Fruit fly (Drosophila melanogaster) whole organism, prepupa: ENCODE data around the gene Son.

Experiments used
- Blimp-1 ChIP-seq: fragments of 200-800 bp; sonication (Bioruptor generic); optimal IDR thresholded peaks from 3 replicates; lab custom pipeline; 2017; ENCODE audit warnings: missing biosample characterization, missing genetic modification characterization, mild to moderate bottlenecking, moderate library complexity, missing genetic modification reagents
- CG10669 ChIP-seq: fragments of 200-800 bp; sonication (Bioruptor generic); optimal IDR thresholded peaks from 3 replicates; lab custom pipeline; 2018; ENCODE audit warnings: missing biosample characterization, mild to moderate bottlenecking, missing genetic modification characterization, moderate library complexity
- CG11762 ChIP-seq: fragments of 200-800 bp; sonication (Bioruptor generic); optimal IDR thresholded peaks from 3 replicates; lab custom pipeline; 2016; ENCODE audit warnings: missing biosample characterization, missing genetic modification characterization; ENCODE audit not compliant: insufficient read depth
- CG11902 ChIP-seq: fragments of 200-800 bp; sonication (Bioruptor generic); optimal IDR thresholded peaks from 3 replicates; lab custom pipeline; 2016; ENCODE audit warnings: missing biosample characterization, missing genetic modification characterization
- CG15336 ChIP-seq: fragments of 200-800 bp; sonication (Bioruptor generic); IDR thresholded peaks from 2 replicates; pipeline ENCODE4 v1.3.6; 2022; ENCODE audit warnings: missing biosample characterization, missing genetic modification characterization
- CG1621 ChIP-seq: fragments of 200-800 bp; sonication (Bioruptor generic); optimal IDR thresholded peaks from 3 replicates; lab custom pipeline; 2018; ENCODE audit warnings: missing biosample characterization, mild to moderate bottlenecking, missing genetic modification characterization
- CG16779 ChIP-seq: fragments of 200-800 bp; sonication (Bioruptor generic); optimal IDR thresholded peaks from 3 replicates; lab custom pipeline; 2017; ENCODE audit warnings: missing biosample characterization, mild to moderate bottlenecking, missing genetic modification characterization
- CG3032 ChIP-seq: fragments of 200-800 bp; optimal IDR thresholded peaks from 2 replicates; lab custom pipeline; 2019; ENCODE audit warnings: missing biosample characterization, mild to moderate bottlenecking, missing genetic modification characterization, moderate library complexity
- CG31627 ChIP-seq: fragments of 200-800 bp; sonication (Bioruptor generic); optimal IDR thresholded peaks from 3 replicates; lab custom pipeline; 2016; ENCODE audit warnings: missing biosample characterization, missing genetic modification characterization
- CG3919 ChIP-seq: fragments of 200-800 bp; sonication (Bioruptor generic); optimal IDR thresholded peaks from 3 replicates; lab custom pipeline; 2016; ENCODE audit warnings: missing biosample characterization, missing genetic modification characterization
- CG6163 ChIP-seq: fragments of 200-800 bp; sonication (Bioruptor generic); IDR thresholded peaks from 3 replicates; pipeline ENCODE4 v1.3.6; 2022; ENCODE audit warnings: missing biosample characterization, missing genetic modification characterization
- CG6276 ChIP-seq: fragments of 200-800 bp; sonication (Bioruptor generic); optimal IDR thresholded peaks from 2 replicates; lab custom pipeline; 2017; ENCODE audit warnings: missing biosample characterization, mild to moderate bottlenecking, missing genetic modification characterization
- CG6792 ChIP-seq: fragments of 200-800 bp; sonication (Bioruptor generic); optimal IDR thresholded peaks from 3 replicates; lab custom pipeline; 2016; ENCODE audit warnings: missing biosample characterization, missing genetic modification characterization
- CG6808 ChIP-seq: fragments of 200-800 bp; sonication (Bioruptor generic); optimal IDR thresholded peaks from 3 replicates; lab custom pipeline; 2017; ENCODE audit warnings: missing biosample characterization, missing genetic modification characterization, mild to moderate bottlenecking, moderate library complexity, missing genetic modification reagents
- CG6854 ChIP-seq: fragments of 200-800 bp; sonication (Bioruptor generic); optimal IDR thresholded peaks from 2 replicates; lab custom pipeline; 2017; ENCODE audit warnings: missing biosample characterization, mild to moderate bottlenecking, missing genetic modification characterization
- CG7368 ChIP-seq: fragments of 200-800 bp; sonication (Bioruptor generic); optimal IDR thresholded peaks from 3 replicates; lab custom pipeline; 2016; ENCODE audit warnings: missing biosample characterization, missing genetic modification characterization
- CG8119 ChIP-seq: fragments of 200-800 bp; sonication (Bioruptor generic); IDR thresholded peaks from 3 replicates; pipeline ENCODE4 v1.3.6; 2022; ENCODE audit warnings: missing biosample characterization, missing genetic modification characterization
- CG8319 ChIP-seq: fragments of 200-800 bp; sonication (Bioruptor generic); optimal IDR thresholded peaks from 3 replicates; lab custom pipeline; 2016; ENCODE audit warnings: missing biosample characterization, missing genetic modification characterization
- CG8632 ChIP-seq: fragments of 200-800 bp; sonication (Bioruptor generic); optimal IDR thresholded peaks from 3 replicates; lab custom pipeline; 2016; ENCODE audit warnings: missing biosample characterization, missing genetic modification characterization
- CG9139 ChIP-seq: fragments of 200-800 bp; sonication (Bioruptor generic); optimal IDR thresholded peaks from 3 replicates; lab custom pipeline; 2017; ENCODE audit warnings: missing biosample characterization, mild to moderate bottlenecking, missing genetic modification characterization
- Eip75B ChIP-seq: fragments of 200-800 bp; sonication (Bioruptor generic); optimal IDR thresholded peaks from 3 replicates; lab custom pipeline; 2016; ENCODE audit warnings: missing biosample characterization, missing genetic modification characterization
- Eip78C ChIP-seq: fragments of 200-800 bp; sonication (Bioruptor generic); peaks from one replicate; lab custom pipeline; 2016; ENCODE audit warnings: missing biosample characterization, missing genetic modification characterization
- Eip93F ChIP-seq: fragments of 200-800 bp; sonication (Bioruptor generic); optimal IDR thresholded peaks from 2 replicates; lab custom pipeline; 2016; ENCODE audit warnings: missing biosample characterization, mild to moderate bottlenecking, missing genetic modification characterization
- Ets21C ChIP-seq: fragments of 200-800 bp; sonication (Bioruptor generic); optimal IDR thresholded peaks from 3 replicates; lab custom pipeline; 2016; ENCODE audit warnings: missing biosample characterization, missing genetic modification characterization
- Ets96B ChIP-seq: fragments of 200-800 bp; optimal IDR thresholded peaks from 2 replicates; lab custom pipeline; 2019; ENCODE audit warnings: missing biosample characterization, mild to moderate bottlenecking, missing genetic modification characterization, moderate library complexity
- Gug ChIP-seq: fragments of 200-800 bp; sonication (Bioruptor generic); IDR thresholded peaks from 2 replicates; pipeline ENCODE4 v1.3.6; 2022; ENCODE audit warnings: missing biosample characterization, missing genetic modification characterization
- Hr38 ChIP-seq: sonication (Bioruptor generic); optimal IDR thresholded peaks from 2 replicates; lab custom pipeline; 2016; ENCODE audit warnings: missing biosample characterization, missing genetic modification characterization
- Hr39 ChIP-seq: fragments of 200-800 bp; sonication (Bioruptor generic); optimal IDR thresholded peaks from 2 replicates; lab custom pipeline; 2016; ENCODE audit warnings: missing biosample characterization, missing genetic modification characterization
- Hr4 ChIP-seq: fragments of 200-800 bp; sonication (Bioruptor generic); optimal IDR thresholded peaks from 3 replicates; lab custom pipeline; 2016; ENCODE audit warnings: missing biosample characterization, missing genetic modification characterization
- Lpt ChIP-seq: fragments of 200-800 bp; sonication (Bioruptor generic); optimal IDR thresholded peaks from 3 replicates; lab custom pipeline; 2016; ENCODE audit warnings: missing biosample characterization, missing genetic modification characterization
- Met ChIP-seq: fragments of 200-800 bp; sonication (Bioruptor generic); optimal IDR thresholded peaks from 3 replicates; lab custom pipeline; 2016; ENCODE audit warnings: missing biosample characterization, missing genetic modification characterization
- OdsH ChIP-seq: fragments of 200-800 bp; sonication (Bioruptor generic); optimal IDR thresholded peaks from 3 replicates; lab custom pipeline; 2016; ENCODE audit warnings: missing biosample characterization, missing genetic modification characterization
- Smox ChIP-seq: fragments of 200-800 bp; sonication (Bioruptor generic); optimal IDR thresholded peaks from 3 replicates; lab custom pipeline; 2016; ENCODE audit warnings: missing biosample characterization, missing genetic modification characterization
- Sox14 ChIP-seq: fragments of 200-800 bp; sonication (Bioruptor generic); optimal IDR thresholded peaks from 3 replicates; lab custom pipeline; 2016; ENCODE audit warnings: missing biosample characterization, missing genetic modification characterization
- cyc ChIP-seq: fragments of 200-800 bp; sonication (Bioruptor generic); optimal IDR thresholded peaks from 3 replicates; lab custom pipeline; 2016; ENCODE audit warnings: missing biosample characterization, missing genetic modification characterization
- esn ChIP-seq: fragments of 200-800 bp; sonication (Bioruptor generic); optimal IDR thresholded peaks from 2 replicates; lab custom pipeline; 2016; ENCODE audit warnings: missing biosample characterization, mild to moderate bottlenecking, missing genetic modification characterization, moderate library complexity
- fd85E ChIP-seq: fragments of 200-800 bp; sonication (Bioruptor generic); optimal IDR thresholded peaks from 3 replicates; lab custom pipeline; 2016; ENCODE audit warnings: missing biosample characterization, missing genetic modification characterization
- fkh ChIP-seq: fragments of 200-800 bp; sonication (Bioruptor generic); optimal IDR thresholded peaks from 3 replicates; lab custom pipeline; 2017; ENCODE audit warnings: missing biosample characterization, mild to moderate bottlenecking, missing genetic modification characterization, moderate library complexity
- lz ChIP-seq: fragments of 200-800 bp; sonication (Bioruptor generic); optimal IDR thresholded peaks from 3 replicates; lab custom pipeline; 2016; ENCODE audit warnings: missing biosample characterization, missing genetic modification characterization
- pdm3 ChIP-seq: fragments of 200-800 bp; sonication (Bioruptor generic); optimal IDR thresholded peaks from 3 replicates; lab custom pipeline; 2016; ENCODE audit warnings: missing biosample characterization, missing genetic modification characterization
- salr ChIP-seq, 2 experiments: fragments of 200-800 bp; sonication (Bioruptor generic); optimal IDR thresholded peaks; 3 replicates each; lab custom pipeline; 2016 to 2018; ENCODE audit warnings: missing biosample characterization in 2 of 2, missing genetic modification characterization in 2 of 2, mild to moderate bottlenecking in 1 of 2
- spab ChIP-seq: fragments of 200-800 bp; sonication (Bioruptor generic); optimal IDR thresholded peaks from 2 replicates; lab custom pipeline; 2017; ENCODE audit warnings: missing biosample characterization, mild to moderate bottlenecking, missing genetic modification characterization, missing genetic modification reagents
- ss ChIP-seq, 2 experiments: fragments of 200-800 bp; sonication (Bioruptor generic); optimal IDR thresholded peaks; 2 replicates in 1 of 2; 3 replicates in 1 of 2; lab custom pipeline; 2017 to 2018; ENCODE audit warnings: mild to moderate bottlenecking in 2 of 2, missing biosample characterization in 2 of 2, missing genetic modification characterization in 2 of 2, moderate library complexity in 1 of 2
- svp ChIP-seq: fragments of 200-800 bp; sonication (Bioruptor generic); peaks from one replicate; lab custom pipeline; 2016; ENCODE audit warnings: missing biosample characterization, missing genetic modification characterization
- topi ChIP-seq: fragments of 200-800 bp; sonication (Bioruptor generic); optimal IDR thresholded peaks from 3 replicates; lab custom pipeline; 2016; ENCODE audit warnings: missing biosample characterization, missing genetic modification characterization
- vri ChIP-seq: fragments of 200-800 bp; sonication (Bioruptor generic); optimal IDR thresholded peaks from 3 replicates; lab custom pipeline; 2016; ENCODE audit warnings: missing biosample characterization, mild to moderate bottlenecking, missing genetic modification characterization

Gene Son

dm6 chr3R:9591769-9592388 is 14.0 kb downstream of the Son start:
- TF ChIP-seq Eip75B (GFP tag; lab: Kevin White, UChicago) (no peak), CG8319 (GFP tag; lab: Kevin White, UChicago) (no peak), Hr39 (GFP tag; lab: Kevin White, UChicago) (no peak), Blimp-1 (peak; percentile 11), CG6792 (GFP tag; lab: Kevin White, UChicago) (no peak), vri (GFP tag; lab: Kevin White, UChicago) (no peak), Gug (GFP tag; lab: Robert Waterston, UW) (no peak), cyc (GFP tag; lab: Kevin White, UChicago) (no peak), fkh (GFP tag; lab: Kevin White, UChicago) (peak; percentile 17), Met (GFP tag; lab: Kevin White, UChicago) (no peak), CG15336 (GFP tag; lab: Robert Waterston, UW) (no peak), OdsH (GFP tag; lab: Kevin White, UChicago) (no peak)
- TF ChIP-seq, all 60 proteins: peak for 2

- peak; percentile 88 for TF ChIP-seq Ets96B (tag; lab: Kevin White, UChicago)
- peak; percentile 51 for TF ChIP-seq CG8632
- peak; percentile 92 for TF ChIP-seq CG6163 (GFP tag; lab: Robert Waterston, UW)
- peak; percentile 95 for TF ChIP-seq Eip78C
- TF ChIP-seq OdsH (GFP tag; lab: Kevin White, UChicago): peak; percentile 72
- peak; percentile 66 for TF ChIP-seq spab (GFP tag; lab: Kevin White, UChicago)
- TF ChIP-seq fd85E: no peak
- TF ChIP-seq CG9139 (GFP tag; lab: Kevin White, UChicago): peak; percentile 29
- no peak for TF ChIP-seq Eip93F
- peak; percentile 90 for TF ChIP-seq CG3032 (tag; lab: Kevin White, UChicago)
- TF ChIP-seq Hr39 (GFP tag; lab: Kevin White, UChicago): no peak
- peak; percentile 76 for TF ChIP-seq Hr4 (GFP tag; lab: Kevin White, UChicago)
- peak; percentile 45 for TF ChIP-seq CG6276 (GFP tag; lab: Kevin White, UChicago)
- peak; percentile 9 for TF ChIP-seq esn (GFP tag; lab: Kevin White, UChicago)
- TF ChIP-seq lz: no peak
- peak; percentile 60 for TF ChIP-seq Lpt (GFP tag; lab: Kevin White, UChicago)
- TF ChIP-seq CG11762 (GFP tag; lab: Kevin White, UChicago): peak; percentile 42
- peak; percentile 38 to 78 for TF ChIP-seq salr (GFP tag; optimal IDR thresholded peaks at IDR 0.05; lab: Kevin White, UChicago)
- peak; percentile 39 for TF ChIP-seq fkh (GFP tag; lab: Kevin White, UChicago)
- TF ChIP-seq Met (GFP tag; lab: Kevin White, UChicago): no peak
- no peak for TF ChIP-seq svp (GFP tag; lab: Kevin White, UChicago)
- peak; percentile 66 for TF ChIP-seq pdm3 (GFP tag; lab: Kevin White, UChicago)
- peak; percentile 11 for TF ChIP-seq CG8319 (GFP tag; lab: Kevin White, UChicago)
- no peak for TF ChIP-seq Ets21C (GFP tag; lab: Kevin White, UChicago)
- TF ChIP-seq CG11902 (GFP tag; lab: Kevin White, UChicago): no peak
- TF ChIP-seq topi (GFP tag; lab: Kevin White, UChicago): peak; percentile 4
- TF ChIP-seq CG15336 (GFP tag; lab: Robert Waterston, UW): peak; percentile 90
- TF ChIP-seq CG6808 (GFP tag; lab: Kevin White, UChicago): peak; percentile 63
- no peak for TF ChIP-seq Blimp-1
- TF ChIP-seq CG7368: peak; percentile 57
- TF ChIP-seq CG10669: peak; percentile 79
- no peak for TF ChIP-seq Hr38
- peak; percentile 68 for TF ChIP-seq Eip75B (GFP tag; lab: Kevin White, UChicago)
- TF ChIP-seq Smox: no peak
- peak; percentile 48 to 69 for TF ChIP-seq ss (GFP tag; optimal IDR thresholded peaks at IDR 0.05; lab: Kevin White, UChicago)
- TF ChIP-seq CG6854 (GFP tag; lab: Kevin White, UChicago): no peak
- TF ChIP-seq CG16779: peak; percentile 48
- TF ChIP-seq CG8119 (GFP tag; lab: Robert Waterston, UW): peak; percentile 85
- peak; percentile 60 for TF ChIP-seq Sox14 (GFP tag; lab: Kevin White, UChicago)
- TF ChIP-seq CG3919: peak; percentile 78
- no peak for TF ChIP-seq CG31627 (GFP tag; lab: Kevin White, UChicago)
- peak; percentile 40 for TF ChIP-seq CG1621 (tag; lab: Kevin White, UChicago)
Observed at dm6 chr3R:9593408-9594250, 15.8 kb downstream of the Son start.
